Worm (Caenorhabditis elegans): Measurements from ENCODE around the gene lhfp-4.
A peak's percentile ranks its signal among the peaks of the same experiment; 100 is the strongest.

ce11 chrIV:17268628-17269027 lies 6.8 kb upstream of the lhfp-4 start:
- no peak for TF ChIP-seq dmd-8 (GFP tag; IDR thresholded peaks at IDR 0.05)
- peak; percentile 58 for TF ChIP-seq mes-2 (tag; optimal IDR thresholded peaks at IDR 0.05; ENCODE audit: poor library complexity, severe bottlenecking)
- no peak for TF ChIP-seq unc-130 (GFP tag; optimal IDR thresholded peaks at IDR 0.05)
- no peak for TF ChIP-seq spr-3 (GFP tag; optimal IDR thresholded peaks at IDR 0.05)
